Worm (Caenorhabditis elegans) whole organism, mixed stage, embryonic: ENCODE measurements around the gene msp-58.
"Not testable (repeated sequence)": the region's sequence is repeated elsewhere in the genome, so short reads cannot be mapped to it uniquely, and the experiment has no call there.

ENCODE experiments used
- M03D4.4 ChIP-seq: sonication (generic microtip); optimal IDR thresholded peaks from 2 replicates; lab custom pipeline; 2017; ENCODE audit warnings: mild to moderate bottlenecking, missing genetic modification characterization, missing compliant biosample characterization
- bed-3 ChIP-seq: fragments of 200-800 bp; sonication (Bioruptor generic); optimal IDR thresholded peaks from 3 replicates; lab custom pipeline; 2018; ENCODE audit warnings: mild to moderate bottlenecking, missing genetic modification characterization, moderate library complexity, missing compliant biosample characterization
- ceh-39 ChIP-seq: fragments of 150-350 bp; optimal IDR thresholded peaks from 2 replicates; lab custom pipeline; 2014; ENCODE audit warnings: missing biosample characterization, missing genetic modification characterization
- ceh-43 ChIP-seq: fragments of 200-800 bp; sonication (Bioruptor generic); optimal IDR thresholded peaks from 2 replicates; lab custom pipeline; 2018; ENCODE audit warnings: mild to moderate bottlenecking, missing genetic modification characterization, moderate library complexity, missing compliant biosample characterization
- ceh-83 ChIP-seq: fragments of 200-800 bp; sonication (Bioruptor generic); optimal IDR thresholded peaks from 2 replicates; lab custom pipeline; 2018; ENCODE audit warnings: mild to moderate bottlenecking, missing genetic modification characterization, missing compliant biosample characterization
- cnd-1 ChIP-seq: fragments of 200-800 bp; sonication (Bioruptor generic); optimal IDR thresholded peaks from 2 replicates; lab custom pipeline; 2018; ENCODE audit warnings: mild to moderate bottlenecking, missing genetic modification characterization, missing compliant biosample characterization
- elt-1 ChIP-seq: sonication (generic microtip); optimal IDR thresholded peaks from 2 replicates; lab custom pipeline; 2017; ENCODE audit warnings: missing genetic modification characterization, mild to moderate bottlenecking, missing compliant biosample characterization, antibody characterized with exemption, moderate library complexity, borderline replicate concordance; ENCODE audit not compliant: insufficient read depth
- elt-3 ChIP-seq: fragments of 150-350 bp; optimal IDR thresholded peaks from 2 replicates; lab custom pipeline; 2014; ENCODE audit warnings: missing biosample characterization, missing genetic modification characterization
- flh-1 ChIP-seq: fragments of 200-800 bp; sonication (Bioruptor generic); optimal IDR thresholded peaks from 2 replicates; lab custom pipeline; 2018; ENCODE audit warnings: mild to moderate bottlenecking, missing genetic modification characterization, moderate library complexity, missing compliant biosample characterization
- hlh-1 ChIP-seq: fragments of 150-350 bp; optimal IDR thresholded peaks from 2 replicates; lab custom pipeline; 2014; ENCODE audit warnings: missing biosample characterization, missing genetic modification reagents, missing genetic modification characterization
- lin-32 ChIP-seq: fragments of 200-800 bp; sonication (Bioruptor generic); optimal IDR thresholded peaks from 2 replicates; lab custom pipeline; 2018; ENCODE audit warnings: mild to moderate bottlenecking, missing genetic modification characterization, missing compliant biosample characterization
- lsy-2 ChIP-seq: fragments of 150-350 bp; optimal IDR thresholded peaks from 2 replicates; lab custom pipeline; 2014; ENCODE audit warnings: missing biosample characterization, missing genetic modification characterization
- mab-5 ChIP-seq: fragments of 150-350 bp; optimal IDR thresholded peaks from 2 replicates; lab custom pipeline; 2014; ENCODE audit warnings: missing biosample characterization, missing genetic modification characterization
- mep-1 ChIP-seq: fragments of 150-350 bp; optimal IDR thresholded peaks from 2 replicates; lab custom pipeline; 2017; ENCODE audit warnings: missing biosample characterization, missing genetic modification reagents, missing genetic modification characterization, inconsistent platforms
- mls-2 ChIP-seq: sonication (generic microtip); optimal IDR thresholded peaks from 2 replicates; lab custom pipeline; 2016; ENCODE audit warnings: mild to moderate bottlenecking, missing genetic modification characterization, moderate library complexity, missing compliant biosample characterization
- nhr-12 ChIP-seq: fragments of 150-350 bp; optimal IDR thresholded peaks from 2 replicates; lab custom pipeline; 2014; ENCODE audit warnings: missing biosample characterization, missing genetic modification characterization
- nhr-2 ChIP-seq: fragments of 150-350 bp; optimal IDR thresholded peaks from 2 replicates; lab custom pipeline; 2014; ENCODE audit warnings: missing biosample characterization, missing genetic modification characterization
- nhr-76 ChIP-seq: sonication (generic microtip); optimal IDR thresholded peaks from 2 replicates; lab custom pipeline; 2017; ENCODE audit warnings: missing biosample characterization, missing genetic modification characterization
- sem-2 ChIP-seq: fragments of 200-800 bp; sonication (Bioruptor generic); optimal IDR thresholded peaks from 2 replicates; lab custom pipeline; 2018; ENCODE audit warnings: mild to moderate bottlenecking, missing genetic modification characterization, missing compliant biosample characterization
- snpc-4 ChIP-seq: fragments of 150-350 bp; optimal IDR thresholded peaks from 2 replicates; lab custom pipeline; 2014; ENCODE audit warnings: missing biosample characterization, missing genetic modification characterization
- sptf-1 ChIP-seq: sonication (generic microtip); optimal IDR thresholded peaks from 2 replicates; lab custom pipeline; 2017; ENCODE audit warnings: mild to moderate bottlenecking, missing genetic modification characterization, moderate library complexity, missing compliant biosample characterization
- tbx-8 ChIP-seq: fragments of 200-800 bp; sonication (Bioruptor generic); optimal IDR thresholded peaks from 2 replicates; lab custom pipeline; 2018; ENCODE audit warnings: mild to moderate bottlenecking, missing genetic modification characterization, moderate library complexity, missing compliant biosample characterization
- unc-120 ChIP-seq: sonication (generic microtip); optimal IDR thresholded peaks from 2 replicates; lab custom pipeline; 2017; ENCODE audit warnings: missing genetic modification characterization, missing compliant biosample characterization; ENCODE audit not compliant: poor library complexity, severe bottlenecking
- unc-39 ChIP-seq: fragments of 150-350 bp; optimal IDR thresholded peaks from 2 replicates; lab custom pipeline; 2014; ENCODE audit warnings: missing biosample characterization, missing genetic modification characterization
- unc-62 ChIP-seq: fragments of 150-350 bp; optimal IDR thresholded peaks from 2 replicates; lab custom pipeline; 2014; ENCODE audit warnings: missing biosample characterization, missing genetic modification reagents, missing genetic modification characterization
- zip-8 ChIP-seq: fragments of 150-350 bp; optimal IDR thresholded peaks from 2 replicates; lab custom pipeline; 2014; ENCODE audit warnings: missing biosample characterization, missing genetic modification characterization
- ztf-11 ChIP-seq: fragments of 150-350 bp; optimal IDR thresholded peaks from 2 replicates; lab custom pipeline; 2014; ENCODE audit warnings: missing biosample characterization, missing genetic modification characterization

msp-58 gene

ce11 chrIV:5313011-5313410 is 4.6 kb downstream of the msp-58 start, which contains the start of the genes msp-59 and ZK354.2:
TSS of gene msp-59 (minus strand) at chrIV:5313111.
TSS of gene ZK354.2 (plus strand) at chrIV:5313405.
- TF ChIP-seq mls-2 (tag; lab: Kevin White, UChicago); M03D4.4 (tag; lab: Kevin White, UChicago); mep-1: not testable (repeated sequence)

ce11 chrIV:5316223-5316622 is 7.8 kb downstream of the msp-58 start, which contains the start of gene msp-65:
TSS of gene msp-65 (plus strand) at chrIV:5316523.
- TF ChIP-seq ceh-43 (GFP tag; lab: Kevin White, UChicago); bed-3 (GFP tag; lab: Kevin White, UChicago); cnd-1: not testable (repeated sequence)

- TF ChIP-seq tbx-8 (no peak), mep-1 (no peak), ztf-11 (tag; lab: Kevin White, UChicago) (no peak), hlh-1 (no peak), flh-1 (GFP tag; lab: Kevin White, UChicago) (no peak), unc-39 (tag; lab: Kevin White, UChicago) (no peak), elt-1 (tag; lab: Kevin White, UChicago) (no peak), ceh-83 (no peak), lsy-2 (no peak), lin-32 (GFP tag; lab: Kevin White, UChicago) (no peak), elt-3 (tag; lab: Kevin White, UChicago) (no peak), ceh-39 (tag; lab: Kevin White, UChicago) (no peak), nhr-2 (tag; lab: Kevin White, UChicago) (no peak), sem-2 (GFP tag; lab: Kevin White, UChicago) (no peak), M03D4.4 (tag; lab: Kevin White, UChicago) (no peak), bed-3 (GFP tag; lab: Kevin White, UChicago) (no peak)
- TF ChIP-seq, all 35 proteins: peak for 0
These were observed 8.7 kb downstream of the msp-58 start for ce11 chrIV:5317106-5317505.

ce11 chrIV:5318835-5319303 is 10.5 kb downstream of the msp-58 start, which contains the start of gene slc-46A:
TSS of gene slc-46A (plus strand) at chrIV:5319253.
- TF ChIP-seq zip-8 (tag; lab: Kevin White, UChicago) (no peak), unc-39 (tag; lab: Kevin White, UChicago) (no peak), unc-120 (tag; lab: Kevin White, UChicago) (no peak), mab-5 (tag; lab: Kevin White, UChicago) (no peak), nhr-76 (tag; lab: Kevin White, UChicago) (no peak), nhr-12 (tag; lab: Kevin White, UChicago) (no peak), snpc-4 (tag; lab: Kevin White, UChicago) (no peak), mls-2 (tag; lab: Kevin White, UChicago) (no peak), ceh-43 (GFP tag; lab: Kevin White, UChicago) (no peak)

ce11 chrIV:5326144-5326543 is 17.8 kb downstream of the msp-58 start, which contains the start of gene Y4C6B.4:
TSS of gene Y4C6B.4 (plus strand) at chrIV:5326444.
- no peak for TF ChIP-seq mab-5 (tag; lab: Kevin White, UChicago)
- TF ChIP-seq sptf-1 (tag; lab: Kevin White, UChicago): no peak
- no peak for TF ChIP-seq ceh-83
- no peak for TF ChIP-seq unc-62
- no peak for TF ChIP-seq elt-1 (tag; lab: Kevin White, UChicago)

- TF ChIP-seq zip-8 (tag; lab: Kevin White, UChicago) (peak; percentile 65), nhr-76 (tag; lab: Kevin White, UChicago) (no peak), unc-39 (tag; lab: Kevin White, UChicago) (no peak), M03D4.4 (tag; lab: Kevin White, UChicago) (no peak)
These were observed 23.8 kb downstream of the msp-58 start, which contains the start of gene Y4C6B.3 for ce11 chrIV:5332178-5332577. TSS of gene Y4C6B.3 (plus strand) at chrIV:5332478.
